Worm (Caenorhabditis elegans) whole organism, L4/young adult: ENCODE results near the gene str-247.

ENCODE experiments used
- W03F9.2 ChIP-seq: fragments of 150-350 bp; optimal IDR thresholded peaks from 2 replicates; lab custom pipeline; 2014; ENCODE audit warnings: missing biosample characterization, missing genetic modification characterization
- dao-5 ChIP-seq: sonication (generic microtip); optimal IDR thresholded peaks from 2 replicates; lab custom pipeline; 2016; ENCODE audit warnings: missing genotype, missing genetic modification characterization, moderate library complexity, missing compliant biosample characterization
- him-1 ChIP-seq: sonication (generic microtip); optimal IDR thresholded peaks from 2 replicates; lab custom pipeline; 2016; ENCODE audit warnings: missing genotype, missing genetic modification reagents, missing genetic modification characterization, missing compliant biosample characterization

- TF ChIP-seq him-1 (no peak), dao-5 (no peak), W03F9.2 (tag; lab: Kevin White, UChicago) (no peak)
Observed at ce11 chrV:3984178-3984577, 30.3 kb downstream of the str-247 start, which contains the start of gene nlp-29.
